Worm (Caenorhabditis elegans) whole organism, L1 larva: Measurements from ENCODE around the gene Y57G11C.46.

Experiments used
- elt-3 ChIP-seq, 6 experiments: fragments of 150-350 bp in 1 of 6; sonication (generic microtip); optimal IDR thresholded peaks; 2 replicates each; lab custom pipeline; 2017 to 2018; ENCODE audit warnings: missing biosample characterization in 6 of 6, missing genetic modification characterization in 6 of 6, inconsistent platforms in 1 of 6
- pqm-1 ChIP-seq: sonication (generic microtip); optimal IDR thresholded peaks from 3 replicates; lab custom pipeline; 2017; ENCODE audit warnings: missing biosample characterization, missing genetic modification characterization

DNA sequence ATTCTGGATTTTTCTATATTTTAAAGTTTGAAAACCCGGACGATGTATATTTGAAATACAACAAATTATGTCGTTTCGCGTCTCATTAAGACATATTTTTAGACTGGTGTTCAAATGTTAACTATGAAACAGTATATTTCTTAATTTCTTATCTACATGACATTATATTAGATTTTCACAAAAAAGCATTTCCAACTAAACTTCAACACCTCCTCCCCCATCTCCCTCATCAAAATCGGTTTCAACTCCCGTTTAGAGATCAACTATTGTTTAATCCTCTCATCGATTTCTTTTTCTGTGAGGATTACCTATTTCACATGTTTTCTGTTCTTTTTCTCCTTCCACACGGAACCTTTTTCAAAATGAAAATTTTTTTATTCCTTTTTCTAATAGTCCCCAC is 46.0 kb upstream of the Y57G11C.46 start, which contains the start of gene Y57G11C.38:
- TF ChIP-seq pqm-1 (tag; lab: Kevin White, UChicago) = no peak
- TF ChIP-seq elt-3 (tag; optimal IDR thresholded peaks at IDR 0.05; lab: Kevin White, UChicago) = no peak
